Fruit fly (Drosophila melanogaster): ENCODE data around the gene comt.
A peak's percentile ranks its signal among the peaks of the same experiment; 100 is the strongest.

Gene comt

DNA sequence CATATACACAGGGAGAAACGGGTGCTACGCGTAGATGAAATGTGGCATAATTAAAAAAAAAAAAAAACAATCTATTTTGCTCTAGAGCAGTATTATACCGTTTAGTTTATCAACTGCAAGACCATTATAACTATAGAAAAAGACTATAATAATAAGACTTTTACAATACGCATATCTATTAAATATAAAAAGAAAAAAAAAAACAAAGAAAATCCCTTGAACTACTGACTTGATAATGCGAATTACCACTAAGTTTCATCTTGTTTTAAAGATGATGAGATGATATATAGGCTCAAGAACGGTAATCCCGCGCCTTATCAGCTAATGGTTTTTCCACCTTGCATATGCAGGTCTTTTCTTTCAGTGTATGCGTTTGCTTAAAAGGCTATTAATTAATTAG is 48.4 kb downstream of the comt start (continued):
- TF ChIP-seq crc (GFP tag; optimal IDR thresholded peaks at IDR 0.05) (no peak), GATAe (GFP tag; conservative IDR thresholded peaks at IDR 0.05) (no peak), CG6765 (GFP tag; optimal IDR thresholded peaks at IDR 0.05) (no peak), CG32767 (GFP tag; IDR thresholded peaks at IDR 0.05) (no peak), da (GFP tag; optimal IDR thresholded peaks at IDR 0.05) (no peak), CG8290 (GFP tag; optimal IDR thresholded peaks at IDR 0.05) (no peak), CG8290 (tag; optimal IDR thresholded peaks at IDR 0.05) (no peak), tio (GFP tag; optimal IDR thresholded peaks at IDR 0.05) (peak; percentile 25), salm (tag; optimal IDR thresholded peaks at IDR 0.05) (no peak), CG2202 (tag; optimal IDR thresholded peaks at IDR 0.05) (no peak), CG14014 (GFP tag; IDR thresholded peaks at IDR 0.05) (no peak), Drgx (GFP tag; IDR thresholded peaks at IDR 0.05) (no peak), CG16779 (GFP tag; IDR thresholded peaks at IDR 0.05) (no peak), NFAT (GFP tag; IDR thresholded peaks at IDR 0.05) (no peak), vnd (GFP tag; IDR thresholded peaks at IDR 0.05; ENCODE audit: partially characterized antibody) (no peak), CG4707 (GFP tag; optimal IDR thresholded peaks at IDR 0.05) (no peak), CG31224 (GFP tag; IDR thresholded peaks at IDR 0.05) (no peak), Hand (GFP tag; optimal IDR thresholded peaks at IDR 0.05) (no peak), CG4282 (GFP tag; optimal IDR thresholded peaks at IDR 0.05) (no peak), tll (GFP tag; optimal IDR thresholded peaks at IDR 0.05) (no peak), Fer2 (tag; optimal IDR thresholded peaks at IDR 0.05) (no peak), BtbVII (GFP tag; optimal IDR thresholded peaks at IDR 0.05) (no peak), Side (GFP tag; optimal IDR thresholded peaks at IDR 0.05) (no peak), sens-2 (GFP tag; IDR thresholded peaks at IDR 0.05) (no peak), fu2 (GFP tag; optimal IDR thresholded peaks at IDR 0.05) (no peak), sens (GFP tag) (peak; percentile 71), seq (GFP tag; IDR thresholded peaks at IDR 0.05) (no peak), CG2678 (tag; optimal IDR thresholded peaks at IDR 0.05) (peak; percentile 66), CG17385 (GFP tag; optimal IDR thresholded peaks at IDR 0.05) (peak; percentile 36), kni (GFP tag; optimal IDR thresholded peaks at IDR 0.05) (no peak), nerfin-2 (GFP tag; IDR thresholded peaks at IDR 0.05; ENCODE audit: partially characterized antibody) (no peak), shn (GFP tag; optimal IDR thresholded peaks at IDR 0.05) (no peak), klu (GFP tag; IDR thresholded peaks at IDR 0.05) (no peak), mld (GFP tag; IDR thresholded peaks at IDR 0.05; ENCODE audit: partially characterized antibody) (no peak), pum (GFP tag; optimal IDR thresholded peaks at IDR 0.05) (no peak), CG11695 (GFP tag; IDR thresholded peaks at IDR 0.05) (no peak), zfh2 (GFP tag; optimal IDR thresholded peaks at IDR 0.05) (no peak), Nf-YC (tag; optimal IDR thresholded peaks at IDR 0.05) (no peak), CG18764 (GFP tag; optimal IDR thresholded peaks at IDR 0.05) (no peak), CG34224 (GFP tag; IDR thresholded peaks at IDR 0.05; ENCODE audit: partially characterized antibody) (no peak), Hey (tag; optimal IDR thresholded peaks at IDR 0.05) (no peak), Trl (optimal IDR thresholded peaks at IDR 0.05) (no peak), Trl (GFP tag; optimal IDR thresholded peaks at IDR 0.05) (no peak), odd (GFP tag; optimal IDR thresholded peaks at IDR 0.05) (no peak), NC2α (GFP tag; optimal IDR thresholded peaks at IDR 0.05) (no peak), CG3407 (GFP tag; optimal IDR thresholded peaks at IDR 0.05) (no peak), PHDP (tag; optimal IDR thresholded peaks at IDR 0.05) (no peak), CG1603 (tag; optimal IDR thresholded peaks at IDR 0.05) (no peak), CG30020 (tag; optimal IDR thresholded peaks at IDR 0.05) (no peak), hkb (optimal IDR thresholded peaks at IDR 0.05) (no peak), hkb (GFP tag; IDR thresholded peaks at IDR 0.05) (0 out of 2 replicates have a peak, but pooled peaks have one; percentile 14), CG30431 (GFP tag; optimal IDR thresholded peaks at IDR 0.05) (no peak), sisA (GFP tag; IDR thresholded peaks at IDR 0.05) (0 out of 2 replicates have a peak, but pooled peaks have one; percentile 16)
